Fruit fly (Drosophila melanogaster) whole organism, prepupa: ENCODE data around the gene CG13365.

ENCODE experiments used
- CG10669 ChIP-seq: fragments of 200-800 bp; sonication (Bioruptor generic); optimal IDR thresholded peaks from 3 replicates; lab custom pipeline; 2018; ENCODE audit warnings: missing biosample characterization, mild to moderate bottlenecking, missing genetic modification characterization, moderate library complexity
- CG11294 ChIP-seq: fragments of 200-800 bp; sonication (Bioruptor generic); IDR thresholded peaks from 2 replicates; pipeline ENCODE4 v1.3.6; 2022; ENCODE audit warnings: missing biosample characterization, missing genetic modification characterization
- CG11762 ChIP-seq: fragments of 200-800 bp; sonication (Bioruptor generic); optimal IDR thresholded peaks from 3 replicates; lab custom pipeline; 2016; ENCODE audit warnings: missing biosample characterization, missing genetic modification characterization; ENCODE audit not compliant: insufficient read depth
- CG1621 ChIP-seq: fragments of 200-800 bp; sonication (Bioruptor generic); optimal IDR thresholded peaks from 3 replicates; lab custom pipeline; 2018; ENCODE audit warnings: missing biosample characterization, mild to moderate bottlenecking, missing genetic modification characterization
- CG3032 ChIP-seq: fragments of 200-800 bp; optimal IDR thresholded peaks from 2 replicates; lab custom pipeline; 2019; ENCODE audit warnings: missing biosample characterization, mild to moderate bottlenecking, missing genetic modification characterization, moderate library complexity
- CG32006 ChIP-seq: fragments of 200-800 bp; sonication (Bioruptor generic); optimal IDR thresholded peaks from 3 replicates; lab custom pipeline; 2017; ENCODE audit warnings: missing biosample characterization, mild to moderate bottlenecking, missing genetic modification characterization
- CG3919 ChIP-seq: fragments of 200-800 bp; sonication (Bioruptor generic); optimal IDR thresholded peaks from 3 replicates; lab custom pipeline; 2016; ENCODE audit warnings: missing biosample characterization, missing genetic modification characterization
- CG4318 ChIP-seq: fragments of 200-800 bp; sonication (Bioruptor generic); optimal IDR thresholded peaks from 3 replicates; lab custom pipeline; 2017; ENCODE audit warnings: missing biosample characterization, mild to moderate bottlenecking, missing genetic modification characterization
- CG6163 ChIP-seq: fragments of 200-800 bp; sonication (Bioruptor generic); IDR thresholded peaks from 3 replicates; pipeline ENCODE4 v1.3.6; 2022; ENCODE audit warnings: missing biosample characterization, missing genetic modification characterization
- CG6854 ChIP-seq: fragments of 200-800 bp; sonication (Bioruptor generic); optimal IDR thresholded peaks from 2 replicates; lab custom pipeline; 2017; ENCODE audit warnings: missing biosample characterization, mild to moderate bottlenecking, missing genetic modification characterization
- Eip75B ChIP-seq: fragments of 200-800 bp; sonication (Bioruptor generic); optimal IDR thresholded peaks from 3 replicates; lab custom pipeline; 2016; ENCODE audit warnings: missing biosample characterization, missing genetic modification characterization
- Gug ChIP-seq: fragments of 200-800 bp; sonication (Bioruptor generic); IDR thresholded peaks from 2 replicates; pipeline ENCODE4 v1.3.6; 2022; ENCODE audit warnings: missing biosample characterization, missing genetic modification characterization
- Hr38 ChIP-seq: sonication (Bioruptor generic); optimal IDR thresholded peaks from 2 replicates; lab custom pipeline; 2016; ENCODE audit warnings: missing biosample characterization, missing genetic modification characterization
- Hr39 ChIP-seq: fragments of 200-800 bp; sonication (Bioruptor generic); optimal IDR thresholded peaks from 2 replicates; lab custom pipeline; 2016; ENCODE audit warnings: missing biosample characterization, missing genetic modification characterization
- Met ChIP-seq: fragments of 200-800 bp; sonication (Bioruptor generic); optimal IDR thresholded peaks from 3 replicates; lab custom pipeline; 2016; ENCODE audit warnings: missing biosample characterization, missing genetic modification characterization
- Sox102F ChIP-seq: fragments of 200-800 bp; sonication (Bioruptor generic); optimal IDR thresholded peaks from 2 replicates; lab custom pipeline; 2016; ENCODE audit warnings: missing biosample characterization, mild to moderate bottlenecking, missing genetic modification characterization
- Sox15 ChIP-seq: fragments of 200-800 bp; sonication (Bioruptor generic); optimal IDR thresholded peaks from 3 replicates; lab custom pipeline; 2016; ENCODE audit warnings: missing biosample characterization, missing genetic modification characterization
- acj6 ChIP-seq: fragments of 200-800 bp; sonication (Bioruptor generic); optimal IDR thresholded peaks from 3 replicates; lab custom pipeline; 2016; ENCODE audit warnings: missing biosample characterization, missing genetic modification characterization
- fkh ChIP-seq: fragments of 200-800 bp; sonication (Bioruptor generic); optimal IDR thresholded peaks from 3 replicates; lab custom pipeline; 2017; ENCODE audit warnings: missing biosample characterization, mild to moderate bottlenecking, missing genetic modification characterization, moderate library complexity
- lz ChIP-seq: fragments of 200-800 bp; sonication (Bioruptor generic); optimal IDR thresholded peaks from 3 replicates; lab custom pipeline; 2016; ENCODE audit warnings: missing biosample characterization, missing genetic modification characterization
- pdm3 ChIP-seq: fragments of 200-800 bp; sonication (Bioruptor generic); optimal IDR thresholded peaks from 3 replicates; lab custom pipeline; 2016; ENCODE audit warnings: missing biosample characterization, missing genetic modification characterization
- salr ChIP-seq, 2 experiments: fragments of 200-800 bp; sonication (Bioruptor generic); optimal IDR thresholded peaks; 3 replicates each; lab custom pipeline; 2016 to 2018; ENCODE audit warnings: missing biosample characterization in 2 of 2, missing genetic modification characterization in 2 of 2, mild to moderate bottlenecking in 1 of 2
- spab ChIP-seq: fragments of 200-800 bp; sonication (Bioruptor generic); optimal IDR thresholded peaks from 2 replicates; lab custom pipeline; 2017; ENCODE audit warnings: missing biosample characterization, mild to moderate bottlenecking, missing genetic modification characterization, missing genetic modification reagents
- ss ChIP-seq, 2 experiments: fragments of 200-800 bp; sonication (Bioruptor generic); optimal IDR thresholded peaks; 2 replicates in 1 of 2; 3 replicates in 1 of 2; lab custom pipeline; 2017 to 2018; ENCODE audit warnings: mild to moderate bottlenecking in 2 of 2, missing biosample characterization in 2 of 2, missing genetic modification characterization in 2 of 2, moderate library complexity in 1 of 2
- svp ChIP-seq: fragments of 200-800 bp; sonication (Bioruptor generic); peaks from one replicate; lab custom pipeline; 2016; ENCODE audit warnings: missing biosample characterization, missing genetic modification characterization
- vri ChIP-seq: fragments of 200-800 bp; sonication (Bioruptor generic); optimal IDR thresholded peaks from 3 replicates; lab custom pipeline; 2016; ENCODE audit warnings: missing biosample characterization, mild to moderate bottlenecking, missing genetic modification characterization

Gene CG13365

dm6 chrX:599727-600126 lies 21.3 kb downstream of the CG13365 start:
- TF ChIP-seq salr (GFP tag; optimal IDR thresholded peaks at IDR 0.05; lab: Kevin White, UChicago), result no peak
- TF ChIP-seq vri (GFP tag; lab: Kevin White, UChicago), result peak; percentile 52
- TF ChIP-seq Sox15, result no peak
- no peak for TF ChIP-seq CG3919 (GFP tag; lab: Kevin White, UChicago)
- peak; percentile 78 for TF ChIP-seq svp
- TF ChIP-seq acj6 (GFP tag; lab: Kevin White, UChicago), result no peak
- TF ChIP-seq, all 60 proteins: peak for 2

dm6 chrX:598322-599057 lies 22.5 kb downstream of the CG13365 start:
- TF ChIP-seq vri (GFP tag; lab: Kevin White, UChicago) (peak; percentile 94), CG4318 (no peak), CG6163 (GFP tag; lab: Robert Waterston, UW) (0 out of 3 replicates have a peak, but pooled peaks have one; percentile 16), CG10669 (GFP tag; lab: Kevin White, UChicago) (no peak), CG3032 (tag; lab: Kevin White, UChicago) (no peak)
- TF ChIP-seq, all 60 proteins: peak for 2

- TF ChIP-seq Eip75B (GFP tag; lab: Kevin White, UChicago) (no peak), acj6 (GFP tag; lab: Kevin White, UChicago) (no peak), CG11294 (no peak)
Measured at dm6 chrX:597057-597456, 24.0 kb downstream of the CG13365 start.

DNA sequence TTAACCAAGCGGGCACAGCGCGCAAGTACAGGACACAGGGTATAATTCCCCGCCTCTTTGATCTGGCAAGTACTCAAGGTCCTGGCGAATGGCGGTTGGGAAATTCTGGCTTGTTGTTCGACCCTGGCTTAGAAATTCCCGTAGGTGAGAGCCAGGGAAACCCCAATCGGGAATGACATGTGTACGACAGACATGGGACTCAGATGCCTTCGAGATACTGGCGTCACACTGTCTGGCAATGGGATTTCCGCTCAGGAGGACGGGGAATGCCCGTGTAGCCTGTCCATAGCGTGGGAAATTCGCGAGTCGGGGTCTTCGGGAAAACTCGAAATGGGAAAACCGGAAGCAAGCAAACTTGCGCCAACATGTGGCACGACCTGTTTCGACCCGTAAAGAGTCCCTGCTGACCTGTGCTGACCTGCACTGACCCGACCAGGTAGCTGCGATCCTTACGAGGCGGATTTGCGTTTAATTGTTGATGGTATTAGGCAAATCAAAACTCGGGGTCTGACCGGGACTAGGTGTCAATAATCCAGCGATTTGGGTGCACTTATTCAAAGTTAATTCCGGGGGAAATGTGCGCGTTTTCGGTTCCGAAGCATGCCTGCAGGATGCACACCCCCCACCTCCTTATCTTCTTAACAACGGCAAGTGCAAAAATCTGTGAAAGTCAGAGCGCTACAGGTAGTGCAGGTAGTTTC lies 28.3 kb downstream of the CG13365 start:
- TF ChIP-seq pdm3 (no peak), CG3032 (tag; lab: Kevin White, UChicago) (no peak), CG11762 (GFP tag; lab: Kevin White, UChicago) (no peak), Met (GFP tag; lab: Kevin White, UChicago) (no peak), spab (GFP tag; lab: Kevin White, UChicago) (no peak), CG32006 (GFP tag; lab: Kevin White, UChicago) (no peak), Hr38 (GFP tag; lab: Kevin White, UChicago) (no peak), acj6 (GFP tag; lab: Kevin White, UChicago) (no peak), ss (GFP tag; optimal IDR thresholded peaks at IDR 0.05; lab: Kevin White, UChicago) (no peak), Gug (GFP tag; lab: Robert Waterston, UW) (no peak), fkh (GFP tag; lab: Kevin White, UChicago) (no peak)

DNA sequence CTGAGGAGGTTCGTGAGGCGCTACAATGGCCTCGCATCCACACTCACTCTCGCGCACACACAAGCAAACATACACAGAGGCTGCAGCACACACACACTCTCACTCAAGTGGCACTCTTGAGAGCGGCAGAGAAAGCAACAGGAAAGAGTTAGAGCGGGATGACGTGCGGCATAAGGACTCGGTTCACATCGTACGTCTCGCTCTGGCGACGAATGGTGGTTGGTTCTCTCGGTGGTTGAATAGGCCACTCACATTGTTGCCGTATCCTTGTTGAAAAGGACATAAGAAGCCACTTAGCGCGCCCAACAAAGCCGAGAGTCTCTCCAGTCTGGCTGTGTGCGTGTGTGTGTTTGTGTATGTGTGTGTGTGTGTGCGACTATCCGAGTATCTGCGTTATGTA lies 30.5 kb downstream of the CG13365 start:
- TF ChIP-seq acj6 (GFP tag; lab: Kevin White, UChicago) (no peak), Hr39 (GFP tag; lab: Kevin White, UChicago) (no peak), Gug (GFP tag; lab: Robert Waterston, UW) (no peak), CG1621 (tag; lab: Kevin White, UChicago) (no peak), CG32006 (GFP tag; lab: Kevin White, UChicago) (no peak), Sox15 (no peak), CG3919 (GFP tag; lab: Kevin White, UChicago) (no peak), lz (GFP tag; lab: Kevin White, UChicago) (no peak), Met (GFP tag; lab: Kevin White, UChicago) (no peak)

DNA sequence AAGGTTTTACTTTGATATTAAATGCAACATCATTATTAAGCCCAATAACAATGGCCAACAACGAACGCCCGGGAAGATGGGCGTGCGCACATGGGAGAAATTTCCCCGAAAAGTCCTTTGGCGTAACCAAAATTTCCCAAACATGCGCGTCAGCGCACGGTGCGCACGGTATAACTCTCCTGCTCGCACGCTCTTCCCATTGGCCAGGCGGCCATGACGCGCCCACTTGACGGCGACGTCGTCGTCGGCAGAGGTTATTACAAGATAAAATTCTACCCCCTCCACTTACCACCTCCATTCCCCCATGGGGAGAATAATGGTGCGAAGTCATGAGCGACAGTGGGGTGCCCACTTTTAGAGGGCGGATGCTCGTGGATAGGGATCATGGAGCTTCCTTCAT lies 32.1 kb downstream of the CG13365 start:
- TF ChIP-seq Sox102F (GFP tag; lab: Kevin White, UChicago) (no peak), CG6854 (GFP tag; lab: Kevin White, UChicago) (no peak), Hr39 (GFP tag; lab: Kevin White, UChicago) (no peak)
